Worm (Caenorhabditis elegans) whole organism, L1 larva: ENCODE measurements around the gene osm-10.

Source experiments
- C04F5.9 ChIP-seq: sonication (generic microtip); optimal IDR thresholded peaks from 2 replicates; lab custom pipeline; 2016; ENCODE audit warnings: missing genetic modification characterization, missing compliant biosample characterization
- C34B4.2 ChIP-seq: sonication (generic microtip); optimal IDR thresholded peaks from 2 replicates; lab custom pipeline; 2017; ENCODE audit warnings: mild to moderate bottlenecking, missing genetic modification characterization, missing compliant biosample characterization
- F16B12.6 ChIP-seq: fragments of 150-350 bp; optimal IDR thresholded peaks from 2 replicates; lab custom pipeline; 2014; ENCODE audit warnings: missing biosample characterization, missing genetic modification characterization
- Y116A8C.19 ChIP-seq: sonication (generic microtip); optimal IDR thresholded peaks from 2 replicates; lab custom pipeline; 2016; ENCODE audit warnings: missing compliant biosample characterization, missing genetic modification characterization, borderline replicate concordance
- ama-1 ChIP-seq: fragments of 150-350 bp; optimal IDR thresholded peaks from 2 replicates; lab custom pipeline; 2014
- blmp-1 ChIP-seq: fragments of 150-350 bp; optimal IDR thresholded peaks from 2 replicates; lab custom pipeline; 2014; ENCODE audit warnings: missing biosample characterization, missing genetic modification characterization
- ceh-63 ChIP-seq: fragments of 200-800 bp; sonication (Bioruptor generic); optimal IDR thresholded peaks from 2 replicates; lab custom pipeline; 2018; ENCODE audit warnings: mild to moderate bottlenecking, missing genetic modification characterization, missing compliant biosample characterization
- dpl-1 ChIP-seq, 3 experiments: fragments of 150-350 bp in 2 of 3; sonication (generic microtip) in 1 of 3; optimal IDR thresholded peaks; 2 replicates each; lab custom pipeline; 2014 to 2017; ENCODE audit warnings: missing biosample characterization in 3 of 3, missing genetic modification characterization in 3 of 3, missing genetic modification reagents in 3 of 3
- dsc-1 ChIP-seq: sonication (generic microtip); optimal IDR thresholded peaks from 2 replicates; lab custom pipeline; 2016; ENCODE audit warnings: mild to moderate bottlenecking, missing genetic modification characterization, missing compliant biosample characterization
- efl-1 ChIP-seq, 4 experiments: fragments of 150-350 bp; optimal IDR thresholded peaks in 3 of 4; peaks in 1 of 4; 1 replicate in 1 of 4; 2 replicates in 3 of 4; lab custom pipeline; 2014; ENCODE audit warnings: missing biosample characterization in 2 of 4, missing genetic modification characterization in 2 of 4, missing genetic modification reagents in 2 of 4
- egl-13 ChIP-seq: sonication (generic microtip); optimal IDR thresholded peaks from 2 replicates; lab custom pipeline; 2016; ENCODE audit warnings: missing genotype, missing genetic modification reagents, missing genetic modification characterization, missing compliant biosample characterization
- elt-2 ChIP-seq: sonication (generic microtip); optimal IDR thresholded peaks from 2 replicates; lab custom pipeline; 2016; ENCODE audit warnings: missing genetic modification characterization, mild to moderate bottlenecking, inconsistent platforms, missing compliant biosample characterization, missing genetic modification reagents
- elt-3 ChIP-seq, 6 experiments: fragments of 150-350 bp in 1 of 6; sonication (generic microtip); optimal IDR thresholded peaks; 2 replicates each; lab custom pipeline; 2017 to 2018; ENCODE audit warnings: missing biosample characterization in 6 of 6, missing genetic modification characterization in 6 of 6, inconsistent platforms in 1 of 6
- ets-5 ChIP-seq: fragments of 200-800 bp; sonication (Bioruptor generic); IDR thresholded peaks from 2 replicates; pipeline ENCODE4 v1.3.6; 2022; ENCODE audit warnings: missing genetic modification characterization, missing compliant biosample characterization
- fkh-10 ChIP-seq: sonication (generic microtip); optimal IDR thresholded peaks from 2 replicates; lab custom pipeline; 2017; ENCODE audit warnings: missing biosample characterization, missing genetic modification reagents, missing genetic modification characterization
- fkh-4 ChIP-seq: sonication (generic microtip); optimal IDR thresholded peaks from 2 replicates; lab custom pipeline; 2016; ENCODE audit warnings: missing compliant biosample characterization, missing genetic modification characterization, borderline replicate concordance
- fkh-8 ChIP-seq: sonication (generic microtip); optimal IDR thresholded peaks from 2 replicates; lab custom pipeline; 2016; ENCODE audit warnings: mild to moderate bottlenecking, missing genetic modification characterization, missing compliant biosample characterization
- hlh-17 ChIP-seq: fragments of 200-800 bp; sonication (Bioruptor generic); optimal IDR thresholded peaks from 2 replicates; lab custom pipeline; 2018; ENCODE audit warnings: missing genetic modification characterization, mild to moderate bottlenecking, missing compliant biosample characterization, moderate library complexity, borderline replicate concordance
- hlh-4 ChIP-seq: sonication (generic microtip); optimal IDR thresholded peaks from 2 replicates; lab custom pipeline; 2016; ENCODE audit warnings: mild to moderate bottlenecking, missing genetic modification characterization, missing compliant biosample characterization
- isw-1 ChIP-seq: fragments of 200-800 bp; sonication (Bioruptor generic); IDR thresholded peaks from 2 replicates; pipeline ENCODE4 v1.3.6; 2022; ENCODE audit warnings: missing genetic modification characterization, missing compliant biosample characterization
- jun-1 ChIP-seq: fragments of 150-350 bp; optimal IDR thresholded peaks from 2 replicates; lab custom pipeline; 2014; ENCODE audit warnings: missing biosample characterization, missing genetic modification reagents, missing genetic modification characterization
- lin-14 ChIP-seq: fragments of 200-800 bp; sonication (Bioruptor generic); optimal IDR thresholded peaks from 2 replicates; lab custom pipeline; 2018; ENCODE audit warnings: mild to moderate bottlenecking, missing genetic modification characterization, moderate library complexity, missing compliant biosample characterization
- lin-15B ChIP-seq: fragments of 150-350 bp; sonication (generic microtip); optimal IDR thresholded peaks from 3 replicates; lab custom pipeline; 2014; ENCODE audit warnings: missing biosample characterization, missing genetic modification characterization
- lin-35 ChIP-seq, 2 experiments: fragments of 150-350 bp; optimal IDR thresholded peaks; 2 replicates each; lab custom pipeline; 2014; ENCODE audit warnings: missing biosample characterization in 2 of 2, missing genetic modification characterization in 2 of 2, missing genetic modification reagents in 2 of 2
- lir-3 ChIP-seq: sonication (generic microtip); optimal IDR thresholded peaks from 2 replicates; lab custom pipeline; 2016; ENCODE audit warnings: mild to moderate bottlenecking, missing genetic modification characterization, moderate library complexity, missing compliant biosample characterization; ENCODE audit not compliant: poor library complexity
- lsy-2 ChIP-seq, 2 experiments: fragments of 150-350 bp; optimal IDR thresholded peaks; 2 replicates each; lab custom pipeline; 2014; ENCODE audit warnings: missing biosample characterization in 2 of 2, missing genetic modification characterization in 2 of 2
- mep-1 ChIP-seq: fragments of 150-350 bp; optimal IDR thresholded peaks from 2 replicates; lab custom pipeline; 2014; ENCODE audit warnings: missing biosample characterization, missing genetic modification characterization
- nhr-19 ChIP-seq: fragments of 200-800 bp; sonication (Bioruptor generic); conservative IDR thresholded peaks from 2 replicates; pipeline ENCODE4 v1.3.6; 2022; ENCODE audit warnings: missing genetic modification characterization, missing compliant biosample characterization
- nhr-47 ChIP-seq: sonication (generic microtip); optimal IDR thresholded peaks from 2 replicates; lab custom pipeline; 2016; ENCODE audit warnings: mild to moderate bottlenecking, missing genetic modification characterization, moderate library complexity, missing compliant biosample characterization
- nhr-71 ChIP-seq: sonication (generic microtip); optimal IDR thresholded peaks from 2 replicates; lab custom pipeline; 2016; ENCODE audit warnings: mild to moderate bottlenecking, missing genetic modification characterization, moderate library complexity, missing compliant biosample characterization
- nhr-84 ChIP-seq: sonication (generic microtip); optimal IDR thresholded peaks from 2 replicates; lab custom pipeline; 2017; ENCODE audit warnings: missing biosample characterization, missing genetic modification characterization
- nhr-85 ChIP-seq: sonication (generic microtip); peaks from one replicate; lab custom pipeline; 2016; ENCODE audit warnings: missing genetic modification characterization, inconsistent platforms, missing compliant biosample characterization
- nhr-90 ChIP-seq: sonication (generic microtip); optimal IDR thresholded peaks from 2 replicates; lab custom pipeline; 2016; ENCODE audit warnings: mild to moderate bottlenecking, missing genetic modification characterization, missing compliant biosample characterization; ENCODE audit not compliant: poor library complexity
- pag-3 ChIP-seq: sonication (generic microtip); optimal IDR thresholded peaks from 2 replicates; lab custom pipeline; 2017; ENCODE audit warnings: missing genetic modification characterization, mild to moderate bottlenecking, missing compliant biosample characterization, antibody characterized with exemption, borderline replicate concordance; ENCODE audit not compliant: insufficient read depth
- skn-1 ChIP-seq: fragments of 150-350 bp; optimal IDR thresholded peaks from 2 replicates; lab custom pipeline; 2014; ENCODE audit warnings: missing biosample characterization, missing genetic modification characterization
- snpc-4 ChIP-seq: fragments of 150-350 bp; optimal IDR thresholded peaks from 2 replicates; lab custom pipeline; 2014; ENCODE audit warnings: missing biosample characterization, missing genetic modification characterization
- snu-23 ChIP-seq: sonication (generic microtip); optimal IDR thresholded peaks from 2 replicates; lab custom pipeline; 2016; ENCODE audit warnings: missing genetic modification characterization, missing compliant biosample characterization
- sptf-1 ChIP-seq: fragments of 150-350 bp; optimal IDR thresholded peaks from 2 replicates; lab custom pipeline; 2014; ENCODE audit warnings: missing biosample characterization, missing genetic modification characterization
- swsn-7 ChIP-seq: sonication (generic microtip); optimal IDR thresholded peaks from 2 replicates; lab custom pipeline; 2016; ENCODE audit warnings: missing genetic modification characterization, missing compliant biosample characterization
- unc-130 ChIP-seq: fragments of 150-350 bp; optimal IDR thresholded peaks from 2 replicates; lab custom pipeline; 2017; ENCODE audit warnings: missing biosample characterization, missing genetic modification characterization, inconsistent platforms
- unc-30 ChIP-seq: sonication (generic microtip); optimal IDR thresholded peaks from 2 replicates; lab custom pipeline; 2017; ENCODE audit warnings: missing biosample characterization, missing genetic modification characterization
- unc-62 ChIP-seq: fragments of 150-350 bp; optimal IDR thresholded peaks from 2 replicates; lab custom pipeline; 2014; ENCODE audit warnings: missing biosample characterization, missing genetic modification reagents, missing genetic modification characterization
- vab-15 ChIP-seq: sonication (generic microtip); optimal IDR thresholded peaks from 2 replicates; lab custom pipeline; 2017; ENCODE audit warnings: missing genotype, mild to moderate bottlenecking, missing genetic modification characterization, missing compliant biosample characterization
- zag-1 ChIP-seq: fragments of 150-350 bp; optimal IDR thresholded peaks from 2 replicates; lab custom pipeline; 2014; ENCODE audit warnings: missing biosample characterization, missing genetic modification characterization

Gene osm-10

DNA sequence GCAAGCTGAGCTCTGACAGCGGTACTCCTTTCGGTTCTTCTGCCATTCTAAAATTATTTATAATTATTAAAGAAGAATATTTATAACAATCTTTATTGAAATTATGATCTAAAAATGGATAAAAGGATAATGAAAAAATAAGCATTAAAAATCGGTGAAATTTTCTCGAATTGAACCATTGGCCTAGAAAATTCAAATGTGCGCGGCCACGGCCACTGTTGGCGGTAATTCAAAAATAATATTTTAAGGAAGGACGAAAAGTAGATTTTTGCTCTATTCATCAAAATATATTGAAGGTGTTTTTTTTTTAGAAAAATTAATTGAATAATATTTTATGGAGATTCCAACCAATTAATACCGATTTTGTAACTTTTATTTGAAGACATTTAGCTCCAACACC is 44.2 kb upstream of the osm-10 start, which contains the start of gene pfd-5 (continued):
- TF ChIP-seq hlh-4 (no peak), fkh-8 (tag; lab: Kevin White, UChicago) (peak; percentile 22), C34B4.2 (no peak), unc-130 (tag; lab: Kevin White, UChicago) (peak; percentile 12), snpc-4 (tag; lab: Kevin White, UChicago) (peak; percentile 36), lin-15B (tag; lab: Kevin White, UChicago) (peak; percentile 25), nhr-90 (tag; lab: Kevin White, UChicago) (peak; percentile 84), snu-23 (GFP tag; lab: Kevin White, UChicago) (peak; percentile 74), blmp-1 (tag; lab: Kevin White, UChicago) (peak; percentile 49), lin-14 (GFP tag; lab: Kevin White, UChicago) (peak; percentile 76), unc-62 (GFP tag; lab: Kevin White, UChicago) (no peak), unc-30 (tag; lab: Kevin White, UChicago) (no peak), C04F5.9 (peak; percentile 47), hlh-17 (no peak), skn-1 (tag; lab: Kevin White, UChicago) (peak; percentile 51), fkh-4 (tag; lab: Kevin White, UChicago) (peak; percentile 76), nhr-47 (tag; lab: Kevin White, UChicago) (peak; percentile 85), swsn-7 (tag; lab: Kevin White, UChicago) (peak; percentile 72), fkh-10 (GFP tag; lab: Kevin White, UChicago) (no peak), vab-15 (no peak), isw-1 (GFP tag; lab: Robert Waterston, UW) (peak; percentile 67), Y116A8C.19 (tag; lab: Kevin White, UChicago) (peak; percentile 39), lir-3 (tag; lab: Kevin White, UChicago) (peak; percentile 94), mep-1 (peak; percentile 79), egl-13 (tag; lab: Kevin White, UChicago) (peak; percentile 81), nhr-85 (peak; percentile 91), ama-1 (lab: Kevin White, UChicago) (no peak)

DNA sequence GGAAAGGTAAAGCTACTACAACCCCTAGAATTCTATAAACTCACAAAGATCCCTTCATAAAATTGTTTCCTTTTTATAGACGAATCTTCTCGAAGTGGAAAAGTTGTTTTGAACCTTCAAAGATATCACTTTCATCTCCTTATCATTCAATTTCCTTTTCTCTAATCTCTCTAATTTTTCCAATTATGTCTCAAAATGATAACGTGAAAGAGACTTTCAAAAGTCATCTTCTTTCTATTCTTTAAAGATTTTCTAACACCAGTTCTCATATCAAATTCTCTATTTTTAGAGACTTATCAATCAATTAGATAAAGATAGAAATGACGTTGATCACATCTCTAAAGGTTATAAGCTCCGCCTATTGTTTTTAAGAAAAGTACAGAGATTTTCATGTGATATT is 43.6 kb upstream of the osm-10 start:
- TF ChIP-seq lsy-2 (tag; optimal IDR thresholded peaks at IDR 0.05; lab: Kevin White, UChicago) (peak; percentile 3 to 24), dpl-1 (GFP tag; optimal IDR thresholded peaks at IDR 0.05; lab: Kevin White, UChicago) (no peak), lin-35 (GFP tag; optimal IDR thresholded peaks at IDR 0.05; lab: Kevin White, UChicago) (peak in 1 of 2 experiments; percentile 6), jun-1 (tag; lab: Kevin White, UChicago) (no peak), nhr-84 (tag; lab: Kevin White, UChicago) (no peak), pag-3 (tag; lab: Kevin White, UChicago) (no peak), elt-2 (no peak), zag-1 (no peak), Y116A8C.19 (tag; lab: Kevin White, UChicago) (no peak), nhr-71 (tag; lab: Kevin White, UChicago) (peak; percentile 40), ets-5 (GFP tag; lab: Robert Waterston, UW) (no peak), ceh-63 (GFP tag; lab: Kevin White, UChicago) (no peak), nhr-19 (no peak), lin-14 (GFP tag; lab: Kevin White, UChicago) (peak; percentile 22), nhr-85 (peak; percentile 91), F16B12.6 (no peak), blmp-1 (tag; lab: Kevin White, UChicago) (peak; percentile 53), sptf-1 (tag; lab: Kevin White, UChicago) (no peak), elt-3 (tag; optimal IDR thresholded peaks at IDR 0.05; lab: Kevin White, UChicago) (peak in 3 of 6 experiments; percentile 13 to 92 (median 48)), fkh-4 (tag; lab: Kevin White, UChicago) (no peak), snu-23 (GFP tag; lab: Kevin White, UChicago) (peak; percentile 23), dsc-1 (tag; lab: Kevin White, UChicago) (no peak), efl-1 (optimal IDR thresholded peaks at IDR 0.05; lab: Kevin White, UChicago) (no peak), efl-1 (GFP tag; optimal IDR thresholded peaks at IDR 0.05 in 1 of 2; lab: Kevin White, UChicago) (peak in 1 of 2 experiments; percentile 21)
